Worm (Caenorhabditis elegans): ENCODE measurements around the gene dmsr-13.

ce11 chrV:6836036-6836435 lies 16.3 kb upstream of the dmsr-13 start:
- TF ChIP-seq dmd-4 (tag; optimal IDR thresholded peaks at IDR 0.05) = no peak
- TF ChIP-seq snpc-4 (tag; optimal IDR thresholded peaks at IDR 0.05) = no peak
- no peak for TF ChIP-seq lsy-2 (tag; optimal IDR thresholded peaks at IDR 0.05)
- no peak for TF ChIP-seq mab-5 (tag; optimal IDR thresholded peaks at IDR 0.05)
- no peak for TF ChIP-seq blmp-1 (tag; optimal IDR thresholded peaks at IDR 0.05; ENCODE audit: insufficient read depth)
- no peak for TF ChIP-seq mdl-1 (tag; optimal IDR thresholded peaks at IDR 0.05)
- no peak for TF ChIP-seq lin-13 (GFP tag; optimal IDR thresholded peaks at IDR 0.05)
- TF ChIP-seq ama-1 (optimal IDR thresholded peaks at IDR 0.05) = no peak
- no peak for TF ChIP-seq ztf-11 (tag; optimal IDR thresholded peaks at IDR 0.05)
- no peak for TF ChIP-seq lin-39 (tag; optimal IDR thresholded peaks at IDR 0.05)
- no peak for TF ChIP-seq aly-2 (tag; optimal IDR thresholded peaks at IDR 0.05)
- TF ChIP-seq nhr-237 (tag; optimal IDR thresholded peaks at IDR 0.05) = no peak
- TF ChIP-seq ceh-16 (tag; optimal IDR thresholded peaks at IDR 0.05) = no peak

Data from whole organism, L2 larva.